Worm (Caenorhabditis elegans) whole organism, mixed stage, embryonic: Measurements from ENCODE around the gene ret-1.

Source experiments
- ces-1 ChIP-seq: fragments of 150-350 bp; optimal IDR thresholded peaks from 2 replicates; lab custom pipeline; 2014; ENCODE audit warnings: missing biosample characterization, missing genetic modification reagents, missing genetic modification characterization
- mab-5 ChIP-seq: fragments of 150-350 bp; optimal IDR thresholded peaks from 2 replicates; lab custom pipeline; 2014; ENCODE audit warnings: missing biosample characterization, missing genetic modification characterization
- sptf-1 ChIP-seq: sonication (generic microtip); optimal IDR thresholded peaks from 2 replicates; lab custom pipeline; 2017; ENCODE audit warnings: mild to moderate bottlenecking, missing genetic modification characterization, moderate library complexity, missing compliant biosample characterization

DNA sequence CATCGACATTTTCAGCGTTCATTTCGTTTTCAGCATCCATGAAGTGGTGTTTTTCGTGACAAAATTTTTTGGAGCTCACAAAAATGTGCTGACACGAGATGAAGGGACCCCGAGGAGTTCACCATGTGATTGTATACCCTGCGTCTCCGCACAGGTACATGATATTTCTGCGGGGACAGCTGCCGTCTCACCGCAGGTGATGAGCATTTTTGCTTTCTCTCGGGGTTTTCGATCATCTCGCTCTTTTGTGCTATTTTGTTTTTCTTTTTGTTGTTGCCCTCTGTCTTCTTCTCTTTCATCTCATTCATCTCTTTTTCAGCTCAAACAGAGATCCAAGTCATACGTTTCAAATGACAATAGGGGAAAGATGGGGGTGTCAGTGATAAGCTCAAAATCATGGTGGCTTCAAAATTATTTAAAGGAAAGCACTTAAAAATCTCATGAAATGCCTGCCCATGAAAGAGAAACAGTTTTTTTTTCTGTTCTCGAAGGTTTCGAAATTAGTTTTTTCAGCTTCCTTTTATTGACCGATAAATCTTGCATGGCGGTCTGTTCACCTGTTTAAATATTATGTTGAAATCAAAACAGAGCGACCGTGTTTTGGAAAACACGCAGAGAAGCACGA, at the start of gene ret-1:
- no peak for TF ChIP-seq sptf-1 (tag; lab: Kevin White, UChicago)
- TF ChIP-seq mab-5 (tag; lab: Kevin White, UChicago), result no peak
- no peak for TF ChIP-seq ces-1 (GFP tag; lab: Kevin White, UChicago)
